Worm (Caenorhabditis elegans) whole organism, L3 larva: Measurements from ENCODE around the gene sna-1.

Experiments used
- R02D3.7 ChIP-seq: fragments of 150-350 bp; optimal IDR thresholded peaks from 2 replicates; lab custom pipeline; 2014; ENCODE audit warnings: missing biosample characterization, missing genetic modification characterization
- ZK546.5 ChIP-seq: sonication (generic microtip); optimal IDR thresholded peaks from 2 replicates; lab custom pipeline; 2017; ENCODE audit warnings: missing biosample characterization, missing genetic modification characterization
- aly-2 ChIP-seq: fragments of 150-350 bp; optimal IDR thresholded peaks from 2 replicates; lab custom pipeline; 2014; ENCODE audit warnings: missing biosample characterization, missing genetic modification characterization
- ama-1 ChIP-seq: fragments of 150-350 bp; optimal IDR thresholded peaks from 2 replicates; lab custom pipeline; 2018
- ceh-16 ChIP-seq: sonication (generic microtip); optimal IDR thresholded peaks from 2 replicates; lab custom pipeline; 2017; ENCODE audit warnings: missing biosample characterization, missing genetic modification characterization
- ceh-28 ChIP-seq: fragments of 150-350 bp; optimal IDR thresholded peaks from 2 replicates; lab custom pipeline; 2014; ENCODE audit warnings: missing biosample characterization, missing genetic modification reagents, missing genetic modification characterization
- ceh-82 ChIP-seq: fragments of 150-350 bp; optimal IDR thresholded peaks from 2 replicates; lab custom pipeline; 2014; ENCODE audit warnings: missing biosample characterization, missing genetic modification characterization
- ceh-9 ChIP-seq: sonication (generic microtip); optimal IDR thresholded peaks from 2 replicates; lab custom pipeline; 2018; ENCODE audit warnings: missing biosample characterization, missing genetic modification characterization
- daf-12 ChIP-seq: fragments of 150-350 bp; optimal IDR thresholded peaks from 2 replicates; lab custom pipeline; 2014; ENCODE audit warnings: missing biosample characterization, missing genetic modification reagents, missing genetic modification characterization
- egl-27 ChIP-seq: sonication (generic microtip); optimal IDR thresholded peaks from 4 replicates; lab custom pipeline; 2017; ENCODE audit warnings: missing biosample characterization, missing genetic modification reagents, missing genetic modification characterization
- elt-1 ChIP-seq: fragments of 150-350 bp; optimal IDR thresholded peaks from 2 replicates; lab custom pipeline; 2014; ENCODE audit warnings: missing biosample characterization, missing genetic modification characterization
- elt-2 ChIP-seq: sonication (generic microtip); optimal IDR thresholded peaks from 2 replicates; lab custom pipeline; 2016; ENCODE audit warnings: missing genetic modification reagents, mild to moderate bottlenecking, missing genetic modification characterization, missing compliant biosample characterization
- elt-3 ChIP-seq, 3 experiments: fragments of 150-350 bp in 1 of 3; sonication (generic microtip) in 2 of 3; optimal IDR thresholded peaks; 2 replicates in 2 of 3; 4 replicates in 1 of 3; lab custom pipeline; 2014 to 2017; ENCODE audit warnings: missing biosample characterization in 3 of 3, missing genetic modification characterization in 3 of 3
- fkh-10 ChIP-seq: sonication (generic microtip); optimal IDR thresholded peaks from 2 replicates; lab custom pipeline; 2017; ENCODE audit warnings: missing biosample characterization, missing genetic modification reagents, missing genetic modification characterization
- fkh-2 ChIP-seq: fragments of 150-350 bp; optimal IDR thresholded peaks from 2 replicates; lab custom pipeline; 2014; ENCODE audit warnings: missing biosample characterization, missing genetic modification reagents, missing genetic modification characterization
- fos-1 ChIP-seq: fragments of 150-350 bp; optimal IDR thresholded peaks from 2 replicates; lab custom pipeline; 2014; ENCODE audit warnings: missing biosample characterization, missing genetic modification characterization
- hmg-11 ChIP-seq: sonication (generic microtip); optimal IDR thresholded peaks from 2 replicates; lab custom pipeline; 2016; ENCODE audit warnings: missing genetic modification characterization, missing compliant biosample characterization
- jun-1 ChIP-seq: fragments of 150-350 bp; optimal IDR thresholded peaks from 2 replicates; lab custom pipeline; 2014; ENCODE audit warnings: missing biosample characterization, missing genetic modification reagents, missing genetic modification characterization
- lin-15B ChIP-seq: fragments of 150-350 bp; optimal IDR thresholded peaks from 2 replicates; lab custom pipeline; 2014; ENCODE audit warnings: missing biosample characterization, missing genetic modification characterization
- lin-39 ChIP-seq: fragments of 150-350 bp; optimal IDR thresholded peaks from 2 replicates; lab custom pipeline; 2018; ENCODE audit warnings: missing biosample characterization, missing genetic modification reagents, missing genetic modification characterization
- lsy-12 ChIP-seq: sonication (generic microtip); optimal IDR thresholded peaks from 2 replicates; lab custom pipeline; 2016; ENCODE audit warnings: mild to moderate bottlenecking, missing genetic modification characterization, missing compliant biosample characterization
- mdl-1 ChIP-seq: fragments of 150-350 bp; optimal IDR thresholded peaks from 2 replicates; lab custom pipeline; 2014; ENCODE audit warnings: missing biosample characterization, missing genetic modification characterization
- nfya-1 ChIP-seq: sonication (generic microtip); optimal IDR thresholded peaks from 2 replicates; lab custom pipeline; 2017; ENCODE audit warnings: missing genetic modification characterization, mild to moderate bottlenecking, missing compliant biosample characterization, antibody characterized with exemption, moderate library complexity; ENCODE audit not compliant: insufficient read depth
- nhr-11 ChIP-seq: fragments of 150-350 bp; optimal IDR thresholded peaks from 2 replicates; lab custom pipeline; 2014; ENCODE audit warnings: missing biosample characterization, missing genetic modification characterization
- nhr-12 ChIP-seq: fragments of 150-350 bp; optimal IDR thresholded peaks from 2 replicates; lab custom pipeline; 2014; ENCODE audit warnings: missing biosample characterization, missing genetic modification characterization
- nhr-23 ChIP-seq: fragments of 150-350 bp; optimal IDR thresholded peaks from 2 replicates; lab custom pipeline; 2014; ENCODE audit warnings: missing biosample characterization, missing genetic modification reagents, missing genetic modification characterization
- nhr-237 ChIP-seq: fragments of 150-350 bp; optimal IDR thresholded peaks from 2 replicates; lab custom pipeline; 2014; ENCODE audit warnings: missing biosample characterization, missing genetic modification characterization
- nhr-25 ChIP-seq: sonication (generic microtip); optimal IDR thresholded peaks from 2 replicates; lab custom pipeline; 2017; ENCODE audit warnings: missing biosample characterization, missing genetic modification characterization
- nhr-28 ChIP-seq: fragments of 150-350 bp; optimal IDR thresholded peaks from 2 replicates; lab custom pipeline; 2014; ENCODE audit warnings: missing biosample characterization, missing genetic modification characterization
- nhr-43 ChIP-seq: sonication (generic microtip); optimal IDR thresholded peaks from 2 replicates; lab custom pipeline; 2016; ENCODE audit warnings: mild to moderate bottlenecking, missing genetic modification characterization, missing compliant biosample characterization; ENCODE audit not compliant: poor library complexity, severe bottlenecking
- nhr-67 ChIP-seq: fragments of 150-350 bp; optimal IDR thresholded peaks from 2 replicates; lab custom pipeline; 2014; ENCODE audit warnings: missing biosample characterization, missing genetic modification characterization
- nhr-76 ChIP-seq: fragments of 150-350 bp; sonication (generic microtip); optimal IDR thresholded peaks from 5 replicates; lab custom pipeline; 2014; ENCODE audit warnings: missing biosample characterization, missing genetic modification characterization
- nhr-77 ChIP-seq: fragments of 150-350 bp; optimal IDR thresholded peaks from 2 replicates; lab custom pipeline; 2014; ENCODE audit warnings: missing biosample characterization, missing genetic modification characterization
- pha-4 ChIP-seq: fragments of 150-350 bp; optimal IDR thresholded peaks from 2 replicates; lab custom pipeline; 2014; ENCODE audit warnings: missing biosample characterization, missing genetic modification reagents, missing genetic modification characterization
- pqm-1 ChIP-seq: fragments of 150-350 bp; optimal IDR thresholded peaks from 2 replicates; lab custom pipeline; 2017; ENCODE audit warnings: missing biosample characterization, missing genetic modification characterization, inconsistent platforms
- sea-2 ChIP-seq: fragments of 150-350 bp; sonication (generic microtip); optimal IDR thresholded peaks from 4 replicates; lab custom pipeline; 2014; ENCODE audit warnings: missing biosample characterization, missing genetic modification reagents, missing genetic modification characterization
- skn-1 ChIP-seq: fragments of 150-350 bp; optimal IDR thresholded peaks from 2 replicates; lab custom pipeline; 2014; ENCODE audit warnings: missing biosample characterization, missing genetic modification characterization
- snpc-4 ChIP-seq: fragments of 150-350 bp; optimal IDR thresholded peaks from 2 replicates; lab custom pipeline; 2014; ENCODE audit warnings: missing biosample characterization, missing genetic modification characterization
- tbx-2 ChIP-seq: sonication (generic microtip); optimal IDR thresholded peaks from 2 replicates; lab custom pipeline; 2016; ENCODE audit warnings: mild to moderate bottlenecking, missing genetic modification characterization, missing compliant biosample characterization
- unc-62 ChIP-seq: fragments of 150-350 bp; sonication (generic microtip); optimal IDR thresholded peaks from 4 replicates; lab custom pipeline; 2014; ENCODE audit warnings: missing biosample characterization, missing genetic modification reagents, missing genetic modification characterization
- zag-1 ChIP-seq: fragments of 150-350 bp; optimal IDR thresholded peaks from 2 replicates; lab custom pipeline; 2014; ENCODE audit warnings: missing biosample characterization, missing genetic modification characterization
- ztf-11 ChIP-seq: fragments of 150-350 bp; optimal IDR thresholded peaks from 2 replicates; lab custom pipeline; 2014; ENCODE audit warnings: missing biosample characterization, missing genetic modification characterization
- ztf-4 ChIP-seq: fragments of 150-350 bp; optimal IDR thresholded peaks from 2 replicates; lab custom pipeline; 2014; ENCODE audit warnings: missing biosample characterization, missing genetic modification characterization

The sna-1 gene

ce11 chrV:6722378-6722777 lies 11.9 kb upstream of the sna-1 start, which contains the start of gene ZC487.2:
Gene ZC487.2, minus strand, starts transcription at chrV:6722478.
- TF ChIP-seq pqm-1 = no peak
- no peak for TF ChIP-seq skn-1 (tag; lab: Kevin White, UChicago)

ce11 chrV:6718232-6718631 lies 7.8 kb upstream of the sna-1 start, which contains the start of gene srg-30:
Gene srg-30, minus strand, starts transcription at chrV:6718332.
- TF ChIP-seq nhr-23 (tag; lab: Kevin White, UChicago) (no peak), nhr-237 (tag; lab: Kevin White, UChicago) (no peak), elt-2 (tag; lab: Kevin White, UChicago) (no peak), nhr-11 (tag; lab: Kevin White, UChicago) (no peak)

ce11 chrV:6709050-6709683 lies 1.3 kb downstream of the sna-1 start, which contains the start of gene dlst-1:
Gene dlst-1, minus strand, starts transcription at chrV:6709101.
- peak; percentile 74 for TF ChIP-seq lin-39 (tag; lab: Kevin White, UChicago)
- TF ChIP-seq nhr-23 (tag; lab: Kevin White, UChicago) = peak; percentile 37
- TF ChIP-seq ama-1 (lab: Kevin White, UChicago) = no peak
- no peak for TF ChIP-seq pha-4 (tag; lab: Kevin White, UChicago)
- TF ChIP-seq elt-2 (tag; lab: Kevin White, UChicago) = peak; percentile 26
- no peak for TF ChIP-seq nhr-25 (tag; lab: Kevin White, UChicago)
- TF ChIP-seq nhr-77 (tag; lab: Kevin White, UChicago) = no peak
- TF ChIP-seq nhr-43 (tag; lab: Kevin White, UChicago) = peak; percentile 52
- no peak for TF ChIP-seq mdl-1
- TF ChIP-seq egl-27 = no peak
- no peak for TF ChIP-seq nhr-12 (tag; lab: Kevin White, UChicago)
- TF ChIP-seq hmg-11 (tag; lab: Kevin White, UChicago) = peak; percentile 86
- no peak for TF ChIP-seq nhr-237 (tag; lab: Kevin White, UChicago)
- no peak for TF ChIP-seq nhr-11 (tag; lab: Kevin White, UChicago)
- peak; percentile 1 for TF ChIP-seq skn-1 (tag; lab: Kevin White, UChicago)
- TF ChIP-seq nfya-1 (tag; lab: Kevin White, UChicago) = peak; percentile 40
- TF ChIP-seq R02D3.7 (tag; lab: Kevin White, UChicago) = no peak
- no peak for TF ChIP-seq ceh-28
- no peak for TF ChIP-seq ztf-11 (tag; lab: Kevin White, UChicago)
- TF ChIP-seq lin-15B = peak; percentile 46
- TF ChIP-seq ztf-4 (tag; lab: Kevin White, UChicago) = no peak
- no peak for TF ChIP-seq ceh-9
- TF ChIP-seq lsy-12 (tag; lab: Kevin White, UChicago) = no peak
- no peak for TF ChIP-seq fkh-10 (GFP tag; lab: Kevin White, UChicago)

ce11 chrV:6706771-6707170 lies 3.7 kb downstream of the sna-1 start, which contains the start of gene W02F12.4:
Gene W02F12.4, minus strand, starts transcription at chrV:6706934.
- TF ChIP-seq daf-12 (tag; lab: Kevin White, UChicago) (no peak), nhr-28 (tag; lab: Kevin White, UChicago) (no peak), jun-1 (tag; lab: Kevin White, UChicago) (no peak), lin-39 (tag; lab: Kevin White, UChicago) (no peak), nhr-43 (tag; lab: Kevin White, UChicago) (no peak), lsy-12 (tag; lab: Kevin White, UChicago) (no peak), nhr-25 (tag; lab: Kevin White, UChicago) (peak; percentile 61), nhr-77 (tag; lab: Kevin White, UChicago) (no peak), ceh-9 (no peak), nhr-76 (no peak), zag-1 (tag; lab: Kevin White, UChicago) (no peak), ceh-28 (peak; percentile 46), ZK546.5 (tag; lab: Kevin White, UChicago) (no peak), ceh-16 (tag; lab: Kevin White, UChicago) (no peak), pqm-1 (peak; percentile 65), ama-1 (lab: Kevin White, UChicago) (no peak), nhr-67 (tag; lab: Kevin White, UChicago) (no peak), elt-2 (tag; lab: Kevin White, UChicago) (peak; percentile 88), pha-4 (tag; lab: Kevin White, UChicago) (no peak), sea-2 (GFP tag; lab: Kevin White, UChicago) (no peak), lin-15B (no peak), fkh-10 (GFP tag; lab: Kevin White, UChicago) (no peak), ceh-82 (no peak), snpc-4 (tag; lab: Kevin White, UChicago) (no peak), ztf-4 (tag; lab: Kevin White, UChicago) (no peak), R02D3.7 (tag; lab: Kevin White, UChicago) (no peak), mdl-1 (no peak), nhr-12 (tag; lab: Kevin White, UChicago) (no peak), nhr-11 (tag; lab: Kevin White, UChicago) (no peak), elt-3 (tag; optimal IDR thresholded peaks at IDR 0.05; lab: Kevin White, UChicago) (peak in 2 of 3 experiments; percentile 4 to 71), fkh-2 (tag; lab: Kevin White, UChicago) (no peak), tbx-2 (tag; lab: Kevin White, UChicago) (no peak), skn-1 (tag; lab: Kevin White, UChicago) (no peak), nhr-23 (tag; lab: Kevin White, UChicago) (no peak), unc-62 (no peak), aly-2 (no peak), fos-1 (tag; lab: Kevin White, UChicago) (no peak), elt-1 (tag; lab: Kevin White, UChicago) (no peak), ztf-11 (tag; lab: Kevin White, UChicago) (no peak)
